Fruit fly (Drosophila melanogaster): ENCODE measurements around the gene p38a.
A peak's percentile ranks its signal among the peaks of the same experiment; 100 is the strongest.

p38a gene

DNA sequence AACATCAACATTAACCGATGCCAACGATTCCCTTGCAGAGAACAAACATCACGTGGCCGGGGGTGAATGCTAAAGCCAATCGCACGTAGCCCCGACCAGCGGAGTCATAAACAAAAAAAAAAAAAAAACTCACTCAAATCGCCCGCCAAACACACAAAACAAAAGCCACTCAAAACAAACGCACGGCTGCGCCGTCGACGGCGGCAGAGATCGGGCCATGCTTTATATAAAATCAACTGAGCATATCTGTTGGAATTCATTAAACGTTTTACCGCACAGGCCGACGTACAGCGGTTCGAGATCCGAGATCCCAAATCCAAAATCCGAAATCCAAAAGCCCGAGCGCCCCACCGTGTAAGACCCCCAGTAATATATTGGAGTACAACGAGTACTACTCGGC is 20.3 kb upstream of the p38a start, which contains the start of gene CG13606:
CG13606 (plus strand) TSS at position 250 of the 400 bp plus-strand sequence.
- TF ChIP-seq rn (GFP tag; IDR thresholded peaks at IDR 0.05) (no peak), CG4496 (GFP tag; IDR thresholded peaks at IDR 0.05) (peak; percentile 11; the same call in 1 of the 3 replicates), CG9948 (tag; optimal IDR thresholded peaks at IDR 0.05) (no peak), Pif1A (GFP tag; optimal IDR thresholded peaks at IDR 0.05) (no peak)

DNA sequence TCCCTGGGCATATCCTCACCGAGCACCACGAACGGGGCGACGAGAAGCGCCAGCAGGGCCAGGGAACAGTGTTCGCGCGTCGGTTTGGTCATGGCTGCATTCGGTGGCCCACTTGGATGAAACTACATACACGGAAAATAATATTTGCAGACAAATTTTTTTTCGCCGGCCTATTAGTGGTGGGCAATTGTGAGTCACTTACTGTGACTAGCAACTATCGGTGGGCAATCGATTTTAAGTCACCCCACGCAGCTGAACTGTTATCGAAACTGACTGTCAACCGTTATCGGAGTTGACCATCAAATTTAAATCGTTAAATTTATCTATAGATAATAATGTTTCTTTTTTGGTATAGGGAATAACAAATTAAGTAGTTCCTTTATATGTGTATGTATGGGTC is 17.2 kb upstream of the p38a start, which contains the start of gene CG5510:
CG5510 (minus strand) TSS at position 201 of the 400 bp plus-strand sequence.
- TF ChIP-seq CG4496 (GFP tag; IDR thresholded peaks at IDR 0.05) = peak; percentile 39; the same call in 1 of the 3 replicates
- TF ChIP-seq CG8159 (tag; optimal IDR thresholded peaks at IDR 0.05) = no peak
- peak; percentile 3 for TF ChIP-seq CG15710 (tag; optimal IDR thresholded peaks at IDR 0.05)
- TF ChIP-seq Snoo (tag; optimal IDR thresholded peaks at IDR 0.05) = no peak
- no peak for TF ChIP-seq fd96Ca (GFP tag; IDR thresholded peaks at IDR 0.05)

DNA sequence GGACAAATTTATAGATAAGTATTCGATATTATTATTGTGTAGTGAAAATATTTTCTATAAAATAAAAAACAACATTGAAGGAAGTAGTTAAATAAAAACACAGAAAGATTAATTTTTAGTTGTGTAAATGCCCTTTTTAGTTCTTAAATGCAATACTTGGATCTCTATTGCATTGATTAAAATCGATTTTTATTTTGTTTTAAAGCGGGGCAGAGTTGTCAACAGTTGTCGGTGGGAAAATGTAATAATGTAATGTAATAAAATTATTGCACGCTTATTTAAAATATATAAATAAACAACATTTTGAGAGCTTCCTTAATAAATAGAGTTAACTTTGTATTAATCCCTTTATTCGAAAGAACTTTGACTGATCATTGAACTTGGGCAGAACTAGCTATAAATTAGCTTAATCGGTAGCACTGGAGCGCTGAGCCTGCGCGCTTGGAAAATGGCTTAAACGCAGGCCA is 11.5 kb upstream of the p38a start, which contains the start of gene Apc2:
Apc2 (plus strand) TSS at position 411 of the 467 bp plus-strand sequence.
- no peak for TF ChIP-seq CG13204 (GFP tag; optimal IDR thresholded peaks at IDR 0.05)
- no peak for TF ChIP-seq CG10348 (GFP tag; IDR thresholded peaks at IDR 0.05)
- TF ChIP-seq gl (tag; optimal IDR thresholded peaks at IDR 0.05) = no peak
- TF ChIP-seq CG17806 (tag; optimal IDR thresholded peaks at IDR 0.05) = peak; percentile 22
- peak; percentile 51; the same call in 1 of the 2 replicates for TF ChIP-seq CG12605 (GFP tag; IDR thresholded peaks at IDR 0.05)
- TF ChIP-seq Snoo (tag; optimal IDR thresholded peaks at IDR 0.05) = peak; percentile 48
- peak; percentile 3 for TF ChIP-seq EcR (GFP tag; optimal IDR thresholded peaks at IDR 0.05)
- TF ChIP-seq Ets98B (GFP tag; IDR thresholded peaks at IDR 0.05) = peak; percentile 56
- no peak for TF ChIP-seq Pif1B (GFP tag; optimal IDR thresholded peaks at IDR 0.05)
- TF ChIP-seq CG34367 (tag; optimal IDR thresholded peaks at IDR 0.05) = peak; percentile 18
- TF ChIP-seq D1 (tag; optimal IDR thresholded peaks at IDR 0.05) = no peak
- TF ChIP-seq CG9948 (tag; optimal IDR thresholded peaks at IDR 0.05) = peak; percentile 10
- no peak for TF ChIP-seq CG14655 (GFP tag; optimal IDR thresholded peaks at IDR 0.05)
- no peak for TF ChIP-seq fd96Ca (GFP tag; IDR thresholded peaks at IDR 0.05)
- no peak for TF ChIP-seq rn (GFP tag; IDR thresholded peaks at IDR 0.05)
- TF ChIP-seq CG8301 (tag; optimal IDR thresholded peaks at IDR 0.05) = peak; percentile 46
- TF ChIP-seq CG4496 (GFP tag; IDR thresholded peaks at IDR 0.05) = peak; percentile 63; the same call in 1 of the 3 replicates
- peak; percentile 66 for TF ChIP-seq CG32121 (GFP tag; IDR thresholded peaks at IDR 0.05)
- peak; percentile 49 for TF ChIP-seq CG15710 (tag; optimal IDR thresholded peaks at IDR 0.05)
- TF ChIP-seq CG8159 (tag; optimal IDR thresholded peaks at IDR 0.05) = peak; percentile 60
- no peak for TF ChIP-seq Pif1A (GFP tag; optimal IDR thresholded peaks at IDR 0.05)

DNA sequence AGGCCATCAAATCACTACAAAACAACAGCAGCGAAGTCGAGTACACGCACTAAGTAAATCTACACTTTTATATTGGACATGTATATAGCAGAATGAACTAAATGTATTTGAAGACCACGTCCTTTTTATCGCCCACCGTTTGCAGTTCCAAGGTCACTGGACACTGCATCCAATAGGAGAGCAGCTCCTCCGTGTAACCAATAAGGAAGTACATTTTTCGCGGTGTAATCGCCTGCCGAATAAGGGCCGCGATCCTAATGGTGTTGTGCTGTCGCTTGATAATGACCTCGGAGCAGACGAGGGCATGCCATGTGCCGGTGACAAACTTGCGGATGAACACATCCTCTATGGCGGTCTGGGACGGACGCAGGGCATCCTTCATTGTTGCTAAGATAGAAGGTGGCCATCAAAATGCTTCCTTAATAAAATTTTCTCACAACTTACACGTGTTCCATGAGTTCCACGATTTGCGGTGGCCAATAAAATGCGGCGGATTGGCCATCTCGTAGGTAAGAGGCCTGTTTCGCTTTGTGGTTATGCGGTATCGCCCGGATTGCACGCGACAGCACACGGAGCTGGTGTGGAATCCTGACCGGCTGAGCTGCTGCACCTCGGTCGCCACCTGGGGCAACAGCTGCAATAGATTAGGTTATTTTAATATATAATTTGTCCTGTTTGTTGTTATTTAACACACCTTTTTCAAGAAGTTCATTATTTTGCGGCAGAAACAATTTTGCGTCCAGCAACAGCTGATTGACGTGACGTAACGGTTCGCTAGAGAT is 10.8 kb upstream of the p38a start, which contains the start of gene mRpS24:
mRpS24 (minus strand) TSS at position 772 of the 782 bp plus-strand sequence.
- TF ChIP-seq CG17806 (tag; optimal IDR thresholded peaks at IDR 0.05) (no peak), CG8159 (tag; optimal IDR thresholded peaks at IDR 0.05) (no peak), CG32121 (GFP tag; IDR thresholded peaks at IDR 0.05) (no peak), rn (GFP tag; IDR thresholded peaks at IDR 0.05) (no peak), CG9948 (tag; optimal IDR thresholded peaks at IDR 0.05) (no peak), gl (tag; optimal IDR thresholded peaks at IDR 0.05) (no peak), Pif1B (GFP tag; optimal IDR thresholded peaks at IDR 0.05) (no peak)

DNA sequence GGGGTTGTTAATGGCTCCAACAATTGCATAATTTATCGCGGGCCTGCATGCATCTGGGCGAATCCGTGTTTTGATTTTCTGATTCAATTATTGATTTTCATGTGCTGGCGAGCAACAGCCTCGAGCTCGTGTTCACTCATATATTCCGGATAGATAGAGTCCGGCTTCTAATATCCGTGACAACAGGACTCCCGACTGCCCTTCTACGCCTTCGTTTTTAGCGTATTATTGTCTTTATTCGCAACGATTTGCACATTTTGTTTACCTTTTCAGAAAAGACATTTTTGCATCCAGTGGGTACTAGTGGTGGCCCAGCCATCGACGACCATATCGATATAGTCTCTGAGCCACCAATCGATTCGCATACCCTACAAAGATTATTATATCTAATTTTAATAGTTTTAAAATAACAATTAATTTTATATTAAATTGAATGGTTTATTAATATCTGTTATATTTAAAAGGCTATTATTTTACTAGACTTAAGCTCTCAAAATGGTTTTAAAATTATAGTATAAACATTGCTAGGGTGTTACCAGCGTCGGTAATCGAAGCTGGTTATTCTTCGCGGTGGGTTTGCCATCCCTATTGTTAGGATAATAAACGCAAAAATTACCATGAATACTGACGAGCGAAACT is 9.2 kb upstream of the p38a start, which contains the start of the genes Myo95E and TBC1d7:
Myo95E (minus strand) TSS at position 326 of the 639 bp plus-strand sequence.
TBC1d7 (plus strand) TSS at position 555 of the 639 bp plus-strand sequence.
- TF ChIP-seq CG17806 (tag; optimal IDR thresholded peaks at IDR 0.05) = peak; percentile 87
- no peak for TF ChIP-seq CG14655 (GFP tag; optimal IDR thresholded peaks at IDR 0.05)
- peak; percentile 85 for TF ChIP-seq CG8301 (tag; optimal IDR thresholded peaks at IDR 0.05)
- TF ChIP-seq Pif1B (GFP tag; optimal IDR thresholded peaks at IDR 0.05) = peak; percentile 87
- TF ChIP-seq rn (GFP tag; IDR thresholded peaks at IDR 0.05) = peak; percentile 85
- peak; percentile 92 for TF ChIP-seq CG15710 (tag; optimal IDR thresholded peaks at IDR 0.05)
- TF ChIP-seq CG13204 (GFP tag; optimal IDR thresholded peaks at IDR 0.05) = no peak
- TF ChIP-seq CG4496 (GFP tag; IDR thresholded peaks at IDR 0.05) = peak; percentile 94
- peak; percentile 93 for TF ChIP-seq CG12605 (GFP tag; IDR thresholded peaks at IDR 0.05)
- TF ChIP-seq Pif1A (GFP tag; optimal IDR thresholded peaks at IDR 0.05) = no peak
- TF ChIP-seq Ets98B (GFP tag; IDR thresholded peaks at IDR 0.05) = peak; percentile 93
- TF ChIP-seq CG32121 (GFP tag; IDR thresholded peaks at IDR 0.05) = peak; percentile 94
- peak; percentile 91 for TF ChIP-seq fd96Ca (GFP tag; IDR thresholded peaks at IDR 0.05)
- peak; percentile 75 for TF ChIP-seq gl (tag; optimal IDR thresholded peaks at IDR 0.05)
- peak; percentile 89 for TF ChIP-seq Snoo (tag; optimal IDR thresholded peaks at IDR 0.05)
- TF ChIP-seq CG10348 (GFP tag; IDR thresholded peaks at IDR 0.05) = peak; percentile 86
- peak; percentile 36 for TF ChIP-seq EcR (GFP tag; optimal IDR thresholded peaks at IDR 0.05)
- TF ChIP-seq CG8159 (tag; optimal IDR thresholded peaks at IDR 0.05) = peak; percentile 91
- peak; percentile 87 for TF ChIP-seq CG9948 (tag; optimal IDR thresholded peaks at IDR 0.05)
- TF ChIP-seq CG34367 (tag; optimal IDR thresholded peaks at IDR 0.05) = peak; percentile 84
- TF ChIP-seq D1 (tag; optimal IDR thresholded peaks at IDR 0.05) = no peak
